Worm (Caenorhabditis elegans) whole organism, L4 larva: ENCODE results near the gene T08D10.4.

Experiments used
- aly-2 ChIP-seq: sonication (generic microtip); optimal IDR thresholded peaks from 2 replicates; lab custom pipeline; 2018; ENCODE audit warnings: missing biosample characterization, missing genetic modification characterization
- dve-1 ChIP-seq: sonication (generic microtip); optimal IDR thresholded peaks from 2 replicates; lab custom pipeline; 2017; ENCODE audit warnings: antibody characterized with exemption, mild to moderate bottlenecking, missing genetic modification characterization, missing compliant biosample characterization; ENCODE audit not compliant: insufficient read depth
- nhr-237 ChIP-seq: sonication (generic microtip); optimal IDR thresholded peaks from 2 replicates; lab custom pipeline; 2017; ENCODE audit warnings: missing biosample characterization, missing genetic modification characterization
- nhr-76 ChIP-seq: fragments of 150-350 bp; optimal IDR thresholded peaks from 2 replicates; lab custom pipeline; 2014; ENCODE audit warnings: missing biosample characterization, missing genetic modification characterization
- pha-4 ChIP-seq, 2 experiments: fragments of 150-350 bp in 1 of 2; fragments of 200-800 bp in 1 of 2; sonication (Bioruptor generic) in 1 of 2; IDR thresholded peaks in 1 of 2; optimal IDR thresholded peaks in 1 of 2; 2 replicates each; pipeline versions ENCODE4 v1.3.6 to Lab custom; 2014 to 2022; ENCODE audit warnings: missing genetic modification characterization in 2 of 2, missing genetic modification reagents in 2 of 2, missing biosample characterization in 1 of 2, missing compliant biosample characterization in 1 of 2
- snpc-1.2 ChIP-seq: fragments of 200-800 bp; sonication (Bioruptor generic); IDR thresholded peaks from 2 replicates; pipeline ENCODE4 v1.3.6; 2022; ENCODE audit warnings: missing genetic modification reagents, missing genetic modification characterization, missing compliant biosample characterization
- ztf-11 ChIP-seq: fragments of 150-350 bp; optimal IDR thresholded peaks from 2 replicates; lab custom pipeline; 2014; ENCODE audit warnings: missing biosample characterization, missing genetic modification characterization

DNA sequence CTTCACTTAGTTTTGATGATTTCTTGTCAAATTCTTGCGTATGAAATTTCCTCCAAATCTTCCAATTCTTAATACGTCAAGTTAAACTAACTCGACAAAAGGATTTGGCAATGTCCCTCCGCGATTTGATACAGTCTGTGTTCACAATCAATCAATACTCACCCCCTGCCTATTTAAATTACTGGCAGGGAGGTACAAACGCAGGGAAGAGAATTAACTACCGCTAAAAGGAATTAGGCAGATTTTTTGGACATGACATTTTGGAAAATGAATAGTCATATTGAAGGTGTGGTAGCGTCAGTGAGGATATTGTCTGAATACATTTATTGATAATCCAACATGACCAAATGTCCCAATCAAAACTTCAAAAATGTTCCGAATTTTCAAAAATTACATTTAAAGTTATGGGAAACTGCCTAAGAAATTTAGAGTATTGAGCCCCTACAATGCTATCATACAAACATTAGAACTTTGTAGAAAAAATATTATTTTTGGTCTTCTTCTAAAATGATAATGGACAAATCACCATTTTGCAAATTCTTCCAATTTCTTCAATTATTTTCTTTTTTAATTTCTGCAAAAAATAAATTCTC lies 15.7 kb downstream of the T08D10.4 start:
- TF ChIP-seq ztf-11 (tag; lab: Kevin White, UChicago) (peak; percentile 84), dve-1 (tag; lab: Kevin White, UChicago) (peak; percentile 100), pha-4 (GFP tag; IDR thresholded peaks at IDR 0.05; lab: Robert Waterston, UW) (peak; percentile 97), pha-4 (tag; optimal IDR thresholded peaks at IDR 0.05; lab: Kevin White, UChicago) (peak; percentile 78), snpc-1.2 (GFP tag; lab: Robert Waterston, UW) (no peak; the same call in 1 of the 2 replicates), aly-2 (tag; lab: Kevin White, UChicago) (no peak), nhr-76 (tag; lab: Kevin White, UChicago) (peak; percentile 82), nhr-237 (tag; lab: Kevin White, UChicago) (peak; percentile 90)
